Worm (Caenorhabditis elegans) whole organism, early embryonic: ENCODE measurements around the gene hmt-1.

Experiments used
- B0310.2 ChIP-seq: sonication (generic microtip); optimal IDR thresholded peaks from 2 replicates; lab custom pipeline; 2016; ENCODE audit warnings: mild to moderate bottlenecking, missing genetic modification characterization, missing compliant biosample characterization
- aly-1 ChIP-seq: sonication (generic microtip); optimal IDR thresholded peaks from 2 replicates; lab custom pipeline; 2016; ENCODE audit warnings: missing genetic modification characterization, missing compliant biosample characterization
- ama-1 ChIP-seq: fragments of 150-350 bp; optimal IDR thresholded peaks from 2 replicates; lab custom pipeline; 2014
- ceh-13 ChIP-seq: fragments of 200-800 bp; sonication (Bioruptor generic); optimal IDR thresholded peaks from 2 replicates; lab custom pipeline; 2018; ENCODE audit warnings: mild to moderate bottlenecking, missing genetic modification characterization, missing compliant biosample characterization
- ets-7 ChIP-seq: sonication (generic microtip); optimal IDR thresholded peaks from 2 replicates; lab custom pipeline; 2016; ENCODE audit warnings: missing genotype, missing genetic modification characterization, missing compliant biosample characterization
- flt-1 ChIP-seq: fragments of 200-800 bp; sonication (Bioruptor generic); IDR thresholded peaks from 2 replicates; pipeline ENCODE4 v1.3.6; 2022; ENCODE audit warnings: missing genetic modification characterization, missing compliant biosample characterization
- hmbx-1 ChIP-seq: sonication (generic microtip); optimal IDR thresholded peaks from 2 replicates; lab custom pipeline; 2016; ENCODE audit warnings: mild to moderate bottlenecking, missing genetic modification characterization, missing compliant biosample characterization
- hmg-4 ChIP-seq: fragments of 200-800 bp; sonication (Bioruptor generic); optimal IDR thresholded peaks from 2 replicates; lab custom pipeline; 2018; ENCODE audit warnings: mild to moderate bottlenecking, missing genetic modification characterization, missing compliant biosample characterization
- hnd-1 ChIP-seq: sonication (generic microtip); optimal IDR thresholded peaks from 2 replicates; lab custom pipeline; 2016; ENCODE audit warnings: missing genetic modification characterization, missing compliant biosample characterization
- scrt-1 ChIP-seq: fragments of 200-800 bp; sonication (Bioruptor generic); IDR thresholded peaks from 2 replicates; pipeline ENCODE4 v1.3.6; 2022; ENCODE audit warnings: missing genetic modification characterization, missing compliant biosample characterization
- tbx-11 ChIP-seq: fragments of 200-800 bp; sonication (Bioruptor generic); IDR thresholded peaks from 2 replicates; pipeline ENCODE4 v1.3.6; 2022; ENCODE audit warnings: missing genetic modification characterization, missing compliant biosample characterization
- tbx-37 ChIP-seq: fragments of 200-800 bp; sonication (Bioruptor generic); conservative IDR thresholded peaks from 2 replicates; pipeline ENCODE4 v1.3.6; 2022; ENCODE audit warnings: missing genetic modification reagents, missing genetic modification characterization, missing compliant biosample characterization
- tra-4 ChIP-seq: sonication (generic microtip); optimal IDR thresholded peaks from 2 replicates; lab custom pipeline; 2017; ENCODE audit warnings: missing genetic modification characterization, missing compliant biosample characterization

DNA sequence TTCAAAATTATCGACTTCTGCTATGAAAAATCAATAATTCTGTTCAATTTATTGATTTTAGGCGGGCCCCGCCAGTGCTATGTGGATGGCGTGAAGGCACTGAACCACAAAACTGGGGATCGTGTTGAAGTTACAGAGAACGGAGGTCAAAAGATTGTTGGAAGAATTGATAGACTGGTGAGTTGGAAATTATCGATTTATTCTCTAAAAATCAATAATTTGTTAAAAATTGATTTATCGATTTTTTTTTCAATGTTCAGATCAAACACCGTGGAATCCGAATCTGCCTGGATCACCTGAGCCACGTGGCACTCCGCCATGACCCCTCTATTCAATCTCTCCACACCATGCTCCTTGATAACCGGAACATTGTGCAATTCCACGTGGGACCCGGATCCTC lies 29.6 kb downstream of the hmt-1 start:
- TF ChIP-seq ama-1 (no peak), B0310.2 (tag; lab: Kevin White, UChicago) (no peak), hnd-1 (tag; lab: Kevin White, UChicago) (no peak), tra-4 (tag; lab: Kevin White, UChicago) (no peak), hmbx-1 (tag; lab: Kevin White, UChicago) (no peak), ceh-13 (GFP tag; lab: Kevin White, UChicago) (no peak), tbx-37 (GFP tag; lab: Robert Waterston, UW) (no peak), scrt-1 (GFP tag; lab: Robert Waterston, UW) (no peak), hmg-4 (GFP tag; lab: Kevin White, UChicago) (no peak), ets-7 (tag; lab: Kevin White, UChicago) (no peak), flt-1 (GFP tag; lab: Robert Waterston, UW) (no peak), aly-1 (tag; lab: Kevin White, UChicago) (no peak), tbx-11 (no peak)
